Worm (Caenorhabditis elegans): ENCODE results near the gene str-102.
"Not testable (repeated sequence)": the region's sequence is repeated elsewhere in the genome, so short reads cannot be mapped to it uniquely, and the experiment has no call there.

DNA sequence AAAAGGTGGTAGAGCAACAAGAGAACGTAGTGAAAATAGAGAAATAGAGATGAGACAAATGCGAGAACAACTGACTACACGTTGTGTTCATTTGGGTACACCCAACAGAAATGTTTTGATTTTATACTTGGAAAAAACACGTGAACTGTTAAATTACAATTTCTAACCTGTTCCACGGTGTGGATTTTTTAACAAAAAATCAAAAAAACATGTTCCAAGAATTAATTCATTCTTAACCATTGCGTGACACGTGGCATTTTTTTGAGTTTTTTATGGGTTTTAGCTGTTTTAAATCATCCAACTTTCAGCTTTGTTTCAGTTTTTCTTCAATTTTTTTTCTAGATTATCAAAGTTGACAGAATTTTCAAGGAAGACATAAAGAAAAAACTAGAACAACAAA lies 23.4 kb upstream of the str-102 start, which contains the start of gene ech-1.1:
- not testable (repeated sequence) for TF ChIP-seq ama-1 (optimal IDR thresholded peaks at IDR 0.05); snpc-4 (tag; optimal IDR thresholded peaks at IDR 0.05); aly-2 (tag; optimal IDR thresholded peaks at IDR 0.05); nhr-237 (tag; optimal IDR thresholded peaks at IDR 0.05); nhr-23 (tag; optimal IDR thresholded peaks at IDR 0.05); ztf-11 (tag; optimal IDR thresholded peaks at IDR 0.05); egl-27 (tag; optimal IDR thresholded peaks at IDR 0.05); elt-3 (tag; optimal IDR thresholded peaks at IDR 0.05); daf-12 (tag; optimal IDR thresholded peaks at IDR 0.05); elt-2 (tag; optimal IDR thresholded peaks at IDR 0.05)

Data from whole organism, L3 larva.